Worm (Caenorhabditis elegans): ENCODE results near the gene nsy-7.

The nsy-7 gene

ce11 chrIV:8112187-8112586 lies 25.7 kb upstream of the nsy-7 start, which contains the start of gene Y42H9AR.4 (continued):
- TF ChIP-seq nhr-85 (tag) (no peak), zag-1 (tag; optimal IDR thresholded peaks at IDR 0.05) (no peak), lin-14 (GFP tag; optimal IDR thresholded peaks at IDR 0.05) (peak; percentile 80), dpl-1 (GFP tag; optimal IDR thresholded peaks at IDR 0.05) (no peak), elt-3 (tag; optimal IDR thresholded peaks at IDR 0.05) (no peak), irx-1 (tag; optimal IDR thresholded peaks at IDR 0.05) (no peak), isw-1 (GFP tag; IDR thresholded peaks at IDR 0.05) (no peak), nhr-237 (tag; optimal IDR thresholded peaks at IDR 0.05) (no peak), rnt-1 (tag; optimal IDR thresholded peaks at IDR 0.05) (peak; percentile 43), lir-3 (tag; optimal IDR thresholded peaks at IDR 0.05; ENCODE audit: poor library complexity) (no peak), Y116A8C.19 (tag; optimal IDR thresholded peaks at IDR 0.05; ENCODE audit: borderline replicate concordance) (no peak), hlh-17 (GFP tag; optimal IDR thresholded peaks at IDR 0.05; ENCODE audit: borderline replicate concordance) (no peak), aly-2 (tag; optimal IDR thresholded peaks at IDR 0.05) (no peak), ama-1 (optimal IDR thresholded peaks at IDR 0.05) (no peak), lin-39 (tag; optimal IDR thresholded peaks at IDR 0.05) (no peak), unc-62 (GFP tag; optimal IDR thresholded peaks at IDR 0.05) (no peak), F16B12.6 (tag; optimal IDR thresholded peaks at IDR 0.05) (peak; percentile 36), nhr-71 (tag; optimal IDR thresholded peaks at IDR 0.05) (peak; percentile 30), ztf-11 (tag; optimal IDR thresholded peaks at IDR 0.05) (no peak), lin-15B (tag; optimal IDR thresholded peaks at IDR 0.05) (no peak), unc-98 (GFP tag; IDR thresholded peaks at IDR 0.05) (no peak), snu-23 (GFP tag; optimal IDR thresholded peaks at IDR 0.05) (peak; percentile 57), nhr-47 (tag; optimal IDR thresholded peaks at IDR 0.05) (no peak), ceh-88 (GFP tag; IDR thresholded peaks at IDR 0.05) (no peak), pqm-1 (tag; optimal IDR thresholded peaks at IDR 0.05) (no peak), mef-2 (tag; optimal IDR thresholded peaks at IDR 0.05) (no peak), mab-9 (GFP tag; IDR thresholded peaks at IDR 0.05) (no peak), elt-2 (tag; optimal IDR thresholded peaks at IDR 0.05) (no peak), ceh-82 (tag; optimal IDR thresholded peaks at IDR 0.05) (peak in 1 of 3 experiments; percentile 38), C04F5.9 (tag; optimal IDR thresholded peaks at IDR 0.05) (no peak), ets-5 (GFP tag; IDR thresholded peaks at IDR 0.05) (no peak), hlh-4 (tag; optimal IDR thresholded peaks at IDR 0.05) (no peak), nhr-84 (tag; optimal IDR thresholded peaks at IDR 0.05) (no peak), nhr-20 (tag; optimal IDR thresholded peaks at IDR 0.05) (peak; percentile 38), zip-4 (GFP tag; optimal IDR thresholded peaks at IDR 0.05) (no peak), pag-3 (tag; optimal IDR thresholded peaks at IDR 0.05; ENCODE audit: borderline replicate concordance, insufficient read depth) (no peak), sox-4 (tag; optimal IDR thresholded peaks at IDR 0.05) (no peak), C16A3.4 (tag; optimal IDR thresholded peaks at IDR 0.05) (no peak), snpc-4 (tag; optimal IDR thresholded peaks at IDR 0.05) (no peak), lin-13 (GFP tag; optimal IDR thresholded peaks at IDR 0.05) (no peak), mep-1 (tag; optimal IDR thresholded peaks at IDR 0.05) (peak; percentile 35)

DNA sequence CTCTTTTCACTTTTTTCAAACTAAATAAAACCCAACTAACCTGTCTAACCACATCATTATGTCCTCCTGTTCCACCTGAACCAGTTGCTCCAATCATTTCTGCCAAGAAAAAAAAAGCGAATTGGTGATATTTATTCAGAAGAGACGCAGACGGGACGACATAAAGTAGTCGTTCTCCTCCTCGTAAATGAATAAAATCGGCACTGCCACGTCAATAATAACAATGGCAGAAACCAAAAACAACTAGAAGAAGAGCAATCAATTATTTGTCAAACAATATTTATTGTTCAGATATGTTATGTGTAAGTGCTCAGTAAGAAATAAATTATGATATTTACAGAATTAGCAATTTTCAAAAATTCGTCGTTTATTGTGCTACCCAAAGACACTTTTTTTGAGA lies 21.1 kb upstream of the nsy-7 start, which contains the start of gene rabs-5:
Gene rabs-5 (minus strand): TSS at position 101 of the 400 bp plus-strand sequence.
- TF ChIP-seq ama-1 (optimal IDR thresholded peaks at IDR 0.05), result no peak
- TF ChIP-seq sptf-1 (tag; optimal IDR thresholded peaks at IDR 0.05), result no peak
- TF ChIP-seq nhr-28 (tag; optimal IDR thresholded peaks at IDR 0.05), result no peak
- no peak for TF ChIP-seq elt-2 (tag; optimal IDR thresholded peaks at IDR 0.05)
- no peak for TF ChIP-seq sox-4 (tag; optimal IDR thresholded peaks at IDR 0.05)
- no peak for TF ChIP-seq skn-1 (tag; optimal IDR thresholded peaks at IDR 0.05)
- TF ChIP-seq aly-2 (tag; optimal IDR thresholded peaks at IDR 0.05), result no peak
- TF ChIP-seq dsc-1 (tag; optimal IDR thresholded peaks at IDR 0.05), result no peak
- no peak for TF ChIP-seq nhr-90 (tag; optimal IDR thresholded peaks at IDR 0.05; ENCODE audit: poor library complexity)
- TF ChIP-seq lsy-2 (tag; optimal IDR thresholded peaks at IDR 0.05), result no peak
- TF ChIP-seq xbp-1 (tag; optimal IDR thresholded peaks at IDR 0.05), result no peak
- no peak for TF ChIP-seq pqm-1 (tag; optimal IDR thresholded peaks at IDR 0.05)
- TF ChIP-seq ceh-63 (GFP tag; optimal IDR thresholded peaks at IDR 0.05), result no peak
- no peak for TF ChIP-seq unc-98 (GFP tag; IDR thresholded peaks at IDR 0.05)
- TF ChIP-seq egl-27 (tag; optimal IDR thresholded peaks at IDR 0.05), result no peak
- TF ChIP-seq hlh-17 (GFP tag; optimal IDR thresholded peaks at IDR 0.05; ENCODE audit: borderline replicate concordance), result no peak
- TF ChIP-seq hpl-2 (GFP tag; optimal IDR thresholded peaks at IDR 0.05), result no peak
- TF ChIP-seq nhr-85 (tag), result no peak
- no peak for TF ChIP-seq jun-1 (tag; optimal IDR thresholded peaks at IDR 0.05)
